Fruit fly (Drosophila melanogaster) S2 (cell line): Measurements from ENCODE around the gene fng.

Source experiments
- CG8478 ChIP-seq: fragments of >200 bp; optimal IDR thresholded peaks from 2 replicates; lab custom pipeline; 2018
- CTCF ChIP-seq, 2 experiments: fragments of >200 bp; optimal IDR thresholded peaks; 2 replicates each; lab custom pipeline; 2018

The fng gene

dm6 chr3L:20966662-20967061, 17.4 kb upstream of the fng start, which contains the start of gene CG12983:
Gene CG12983 (minus strand): TSS chr3L:20966762.
- no peak for TF ChIP-seq CTCF (optimal IDR thresholded peaks at IDR 0.05; lab: Kevin White, UChicago)
- TF ChIP-seq CG8478 (lab: Kevin White, UChicago), result no peak

- no peak for TF ChIP-seq CTCF (optimal IDR thresholded peaks at IDR 0.05; lab: Kevin White, UChicago)
- no peak for TF ChIP-seq CG8478 (lab: Kevin White, UChicago)
Measured at dm6 chr3L:20962455-20962854, 13.1 kb upstream of the fng start, which contains the start of gene CG10587. Gene CG10587 (minus strand): TSS chr3L:20962555.

- TF ChIP-seq CG8478 (lab: Kevin White, UChicago) (no peak), CTCF (optimal IDR thresholded peaks at IDR 0.05; lab: Kevin White, UChicago) (no peak)
Measured at dm6 chr3L:20961286-20961685, 12.0 kb upstream of the fng start, which contains the start of gene CG11037. Gene CG11037 (minus strand): TSS chr3L:20961386.

dm6 chr3L:20956650-20957049, 7.3 kb upstream of the fng start, which contains the start of the genes Sems and CG10588:
Gene Sems (minus strand): TSS chr3L:20956750.
Gene CG10588 (plus strand): TSS chr3L:20956934.
- no peak for TF ChIP-seq CTCF (optimal IDR thresholded peaks at IDR 0.05; lab: Kevin White, UChicago)
- no peak for TF ChIP-seq CG8478 (lab: Kevin White, UChicago)

- TF ChIP-seq CG8478 (lab: Kevin White, UChicago) (no peak), CTCF (optimal IDR thresholded peaks at IDR 0.05; lab: Kevin White, UChicago) (no peak)
Measured at dm6 chr3L:20954118-20954517, 4.8 kb upstream of the fng start.

dm6 chr3L:20952622-20953618, 3.6 kb upstream of the fng start:
- TF ChIP-seq CG8478 (lab: Kevin White, UChicago) (no peak), CTCF (optimal IDR thresholded peaks at IDR 0.05; lab: Kevin White, UChicago) (no peak)

dm6 chr3L:20952121-20952487, 2.8 kb upstream of the fng start:
- TF ChIP-seq CTCF (optimal IDR thresholded peaks at IDR 0.05; lab: Kevin White, UChicago) (no peak), CG8478 (lab: Kevin White, UChicago) (no peak)

dm6 chr3L:20951477-20952120, 2.3 kb upstream of the fng start:
- TF ChIP-seq CTCF (optimal IDR thresholded peaks at IDR 0.05; lab: Kevin White, UChicago) (no peak), CG8478 (lab: Kevin White, UChicago) (no peak)

dm6 chr3L:20950520-20951135, 1.3 kb upstream of the fng start:
- TF ChIP-seq CTCF (optimal IDR thresholded peaks at IDR 0.05; lab: Kevin White, UChicago) (no peak), CG8478 (lab: Kevin White, UChicago) (no peak)

- TF ChIP-seq CG8478 (lab: Kevin White, UChicago) (no peak), CTCF (optimal IDR thresholded peaks at IDR 0.05; lab: Kevin White, UChicago) (no peak)
Measured at dm6 chr3L:20950136-20950499, 806 bp upstream of the fng start.

- no peak for TF ChIP-seq CTCF (optimal IDR thresholded peaks at IDR 0.05; lab: Kevin White, UChicago)
- no peak for TF ChIP-seq CG8478 (lab: Kevin White, UChicago)
Measured at dm6 chr3L:20948404-20948803, 908 bp downstream of the fng start.

- TF ChIP-seq CG8478 (lab: Kevin White, UChicago) (no peak), CTCF (optimal IDR thresholded peaks at IDR 0.05; lab: Kevin White, UChicago) (no peak)
Measured at dm6 chr3L:20946944-20947343, 2.4 kb downstream of the fng start.

- no peak for TF ChIP-seq CTCF (optimal IDR thresholded peaks at IDR 0.05; lab: Kevin White, UChicago)
- no peak for TF ChIP-seq CG8478 (lab: Kevin White, UChicago)
Measured at dm6 chr3L:20946054-20946453, 3.3 kb downstream of the fng start.

dm6 chr3L:20944180-20944579, 5.1 kb downstream of the fng start:
- no peak for TF ChIP-seq CG8478 (lab: Kevin White, UChicago)
- TF ChIP-seq CTCF (optimal IDR thresholded peaks at IDR 0.05; lab: Kevin White, UChicago), result no peak
